Worm (Caenorhabditis elegans) whole organism, early embryonic: Measurements from ENCODE around the gene W06A7.2.

Experiments used
- aly-1 ChIP-seq: sonication (generic microtip); optimal IDR thresholded peaks from 2 replicates; lab custom pipeline; 2016; ENCODE audit warnings: missing genetic modification characterization, missing compliant biosample characterization
- ama-1 ChIP-seq: fragments of 150-350 bp; optimal IDR thresholded peaks from 2 replicates; lab custom pipeline; 2014
- ceh-13 ChIP-seq: fragments of 200-800 bp; sonication (Bioruptor generic); optimal IDR thresholded peaks from 2 replicates; lab custom pipeline; 2018; ENCODE audit warnings: mild to moderate bottlenecking, missing genetic modification characterization, missing compliant biosample characterization
- ets-7 ChIP-seq: sonication (generic microtip); optimal IDR thresholded peaks from 2 replicates; lab custom pipeline; 2016; ENCODE audit warnings: missing genotype, missing genetic modification characterization, missing compliant biosample characterization
- hmbx-1 ChIP-seq: sonication (generic microtip); optimal IDR thresholded peaks from 2 replicates; lab custom pipeline; 2016; ENCODE audit warnings: mild to moderate bottlenecking, missing genetic modification characterization, missing compliant biosample characterization
- hnd-1 ChIP-seq: sonication (generic microtip); optimal IDR thresholded peaks from 2 replicates; lab custom pipeline; 2016; ENCODE audit warnings: missing genetic modification characterization, missing compliant biosample characterization
- pes-1 ChIP-seq: fragments of 200-800 bp; sonication (Bioruptor generic); IDR thresholded peaks from 2 replicates; pipeline ENCODE4 v1.3.6; 2022; ENCODE audit warnings: missing genetic modification reagents, missing genetic modification characterization, missing compliant biosample characterization
- scrt-1 ChIP-seq: fragments of 200-800 bp; sonication (Bioruptor generic); IDR thresholded peaks from 2 replicates; pipeline ENCODE4 v1.3.6; 2022; ENCODE audit warnings: missing genetic modification characterization, missing compliant biosample characterization
- sea-1 ChIP-seq: fragments of 200-800 bp; sonication (Bioruptor generic); conservative IDR thresholded peaks from 2 replicates; pipeline ENCODE4 v1.3.6; 2022; ENCODE audit warnings: missing genetic modification characterization, missing compliant biosample characterization
- tbx-11 ChIP-seq: fragments of 200-800 bp; sonication (Bioruptor generic); IDR thresholded peaks from 2 replicates; pipeline ENCODE4 v1.3.6; 2022; ENCODE audit warnings: missing genetic modification characterization, missing compliant biosample characterization

ce11 chrV:14832789-14833187, 11.1 kb downstream of the W06A7.2 start:
- TF ChIP-seq pes-1 (GFP tag; lab: Robert Waterston, UW): no peak
- no peak for TF ChIP-seq ama-1 (lab: Kevin White, UChicago)
- TF ChIP-seq hnd-1: no peak
- no peak for TF ChIP-seq ets-7
- no peak for TF ChIP-seq hmbx-1 (tag; lab: Kevin White, UChicago)
- no peak for TF ChIP-seq ceh-13 (GFP tag; lab: Kevin White, UChicago)
- TF ChIP-seq sea-1 (GFP tag; lab: Robert Waterston, UW): no peak
- TF ChIP-seq scrt-1 (GFP tag; lab: Robert Waterston, UW): no peak
- TF ChIP-seq aly-1 (tag; lab: Kevin White, UChicago): no peak
- no peak for TF ChIP-seq tbx-11
